Worm (Caenorhabditis elegans) whole organism, L3 larva: Measurements from ENCODE around the gene H35N09.1.
A peak's percentile ranks its signal among the peaks of the same experiment; 100 is the strongest.

ENCODE experiments used
- R02D3.7 ChIP-seq: fragments of 150-350 bp; optimal IDR thresholded peaks from 2 replicates; lab custom pipeline; 2014; ENCODE audit warnings: missing biosample characterization, missing genetic modification characterization
- ZK546.5 ChIP-seq: sonication (generic microtip); optimal IDR thresholded peaks from 2 replicates; lab custom pipeline; 2017; ENCODE audit warnings: missing biosample characterization, missing genetic modification characterization
- aly-2 ChIP-seq: fragments of 150-350 bp; optimal IDR thresholded peaks from 2 replicates; lab custom pipeline; 2014; ENCODE audit warnings: missing biosample characterization, missing genetic modification characterization
- ama-1 ChIP-seq: fragments of 150-350 bp; optimal IDR thresholded peaks from 2 replicates; lab custom pipeline; 2018
- ceh-16 ChIP-seq: sonication (generic microtip); optimal IDR thresholded peaks from 2 replicates; lab custom pipeline; 2017; ENCODE audit warnings: missing biosample characterization, missing genetic modification characterization
- ceh-28 ChIP-seq: fragments of 150-350 bp; optimal IDR thresholded peaks from 2 replicates; lab custom pipeline; 2014; ENCODE audit warnings: missing biosample characterization, missing genetic modification reagents, missing genetic modification characterization
- ceh-9 ChIP-seq: sonication (generic microtip); optimal IDR thresholded peaks from 2 replicates; lab custom pipeline; 2018; ENCODE audit warnings: missing biosample characterization, missing genetic modification characterization
- daf-12 ChIP-seq: fragments of 150-350 bp; optimal IDR thresholded peaks from 2 replicates; lab custom pipeline; 2014; ENCODE audit warnings: missing biosample characterization, missing genetic modification reagents, missing genetic modification characterization
- egl-27 ChIP-seq: sonication (generic microtip); optimal IDR thresholded peaks from 4 replicates; lab custom pipeline; 2017; ENCODE audit warnings: missing biosample characterization, missing genetic modification reagents, missing genetic modification characterization
- elt-1 ChIP-seq: fragments of 150-350 bp; optimal IDR thresholded peaks from 2 replicates; lab custom pipeline; 2014; ENCODE audit warnings: missing biosample characterization, missing genetic modification characterization
- elt-2 ChIP-seq: sonication (generic microtip); optimal IDR thresholded peaks from 2 replicates; lab custom pipeline; 2016; ENCODE audit warnings: missing genetic modification reagents, mild to moderate bottlenecking, missing genetic modification characterization, missing compliant biosample characterization
- elt-3 ChIP-seq, 3 experiments: fragments of 150-350 bp in 1 of 3; sonication (generic microtip) in 2 of 3; optimal IDR thresholded peaks; 2 replicates in 2 of 3; 4 replicates in 1 of 3; lab custom pipeline; 2014 to 2017; ENCODE audit warnings: missing biosample characterization in 3 of 3, missing genetic modification characterization in 3 of 3
- fkh-2 ChIP-seq: fragments of 150-350 bp; optimal IDR thresholded peaks from 2 replicates; lab custom pipeline; 2014; ENCODE audit warnings: missing biosample characterization, missing genetic modification reagents, missing genetic modification characterization
- fos-1 ChIP-seq: fragments of 150-350 bp; optimal IDR thresholded peaks from 2 replicates; lab custom pipeline; 2014; ENCODE audit warnings: missing biosample characterization, missing genetic modification characterization
- hmg-11 ChIP-seq: sonication (generic microtip); optimal IDR thresholded peaks from 2 replicates; lab custom pipeline; 2016; ENCODE audit warnings: missing genetic modification characterization, missing compliant biosample characterization
- jun-1 ChIP-seq: fragments of 150-350 bp; optimal IDR thresholded peaks from 2 replicates; lab custom pipeline; 2014; ENCODE audit warnings: missing biosample characterization, missing genetic modification reagents, missing genetic modification characterization
- lin-15B ChIP-seq: fragments of 150-350 bp; optimal IDR thresholded peaks from 2 replicates; lab custom pipeline; 2014; ENCODE audit warnings: missing biosample characterization, missing genetic modification characterization
- lin-39 ChIP-seq: fragments of 150-350 bp; optimal IDR thresholded peaks from 2 replicates; lab custom pipeline; 2018; ENCODE audit warnings: missing biosample characterization, missing genetic modification reagents, missing genetic modification characterization
- lsy-12 ChIP-seq: sonication (generic microtip); optimal IDR thresholded peaks from 2 replicates; lab custom pipeline; 2016; ENCODE audit warnings: mild to moderate bottlenecking, missing genetic modification characterization, missing compliant biosample characterization
- mdl-1 ChIP-seq: fragments of 150-350 bp; optimal IDR thresholded peaks from 2 replicates; lab custom pipeline; 2014; ENCODE audit warnings: missing biosample characterization, missing genetic modification characterization
- nfya-1 ChIP-seq: sonication (generic microtip); optimal IDR thresholded peaks from 2 replicates; lab custom pipeline; 2017; ENCODE audit warnings: missing genetic modification characterization, mild to moderate bottlenecking, missing compliant biosample characterization, antibody characterized with exemption, moderate library complexity; ENCODE audit not compliant: insufficient read depth
- nhr-11 ChIP-seq: fragments of 150-350 bp; optimal IDR thresholded peaks from 2 replicates; lab custom pipeline; 2014; ENCODE audit warnings: missing biosample characterization, missing genetic modification characterization
- nhr-12 ChIP-seq: fragments of 150-350 bp; optimal IDR thresholded peaks from 2 replicates; lab custom pipeline; 2014; ENCODE audit warnings: missing biosample characterization, missing genetic modification characterization
- nhr-23 ChIP-seq: fragments of 150-350 bp; optimal IDR thresholded peaks from 2 replicates; lab custom pipeline; 2014; ENCODE audit warnings: missing biosample characterization, missing genetic modification reagents, missing genetic modification characterization
- nhr-237 ChIP-seq: fragments of 150-350 bp; optimal IDR thresholded peaks from 2 replicates; lab custom pipeline; 2014; ENCODE audit warnings: missing biosample characterization, missing genetic modification characterization
- nhr-25 ChIP-seq: sonication (generic microtip); optimal IDR thresholded peaks from 2 replicates; lab custom pipeline; 2017; ENCODE audit warnings: missing biosample characterization, missing genetic modification characterization
- nhr-43 ChIP-seq: sonication (generic microtip); optimal IDR thresholded peaks from 2 replicates; lab custom pipeline; 2016; ENCODE audit warnings: mild to moderate bottlenecking, missing genetic modification characterization, missing compliant biosample characterization; ENCODE audit not compliant: poor library complexity, severe bottlenecking
- nhr-76 ChIP-seq: fragments of 150-350 bp; sonication (generic microtip); optimal IDR thresholded peaks from 5 replicates; lab custom pipeline; 2014; ENCODE audit warnings: missing biosample characterization, missing genetic modification characterization
- nhr-77 ChIP-seq: fragments of 150-350 bp; optimal IDR thresholded peaks from 2 replicates; lab custom pipeline; 2014; ENCODE audit warnings: missing biosample characterization, missing genetic modification characterization
- pha-4 ChIP-seq: fragments of 150-350 bp; optimal IDR thresholded peaks from 2 replicates; lab custom pipeline; 2014; ENCODE audit warnings: missing biosample characterization, missing genetic modification reagents, missing genetic modification characterization
- pqm-1 ChIP-seq: fragments of 150-350 bp; optimal IDR thresholded peaks from 2 replicates; lab custom pipeline; 2017; ENCODE audit warnings: missing biosample characterization, missing genetic modification characterization, inconsistent platforms
- sea-2 ChIP-seq: fragments of 150-350 bp; sonication (generic microtip); optimal IDR thresholded peaks from 4 replicates; lab custom pipeline; 2014; ENCODE audit warnings: missing biosample characterization, missing genetic modification reagents, missing genetic modification characterization
- snpc-4 ChIP-seq: fragments of 150-350 bp; optimal IDR thresholded peaks from 2 replicates; lab custom pipeline; 2014; ENCODE audit warnings: missing biosample characterization, missing genetic modification characterization
- unc-39 ChIP-seq: sonication (generic microtip); optimal IDR thresholded peaks from 4 replicates; lab custom pipeline; 2017; ENCODE audit warnings: missing biosample characterization, missing genetic modification characterization
- ztf-4 ChIP-seq: fragments of 150-350 bp; optimal IDR thresholded peaks from 2 replicates; lab custom pipeline; 2014; ENCODE audit warnings: missing biosample characterization, missing genetic modification characterization

H35N09.1 gene

DNA sequence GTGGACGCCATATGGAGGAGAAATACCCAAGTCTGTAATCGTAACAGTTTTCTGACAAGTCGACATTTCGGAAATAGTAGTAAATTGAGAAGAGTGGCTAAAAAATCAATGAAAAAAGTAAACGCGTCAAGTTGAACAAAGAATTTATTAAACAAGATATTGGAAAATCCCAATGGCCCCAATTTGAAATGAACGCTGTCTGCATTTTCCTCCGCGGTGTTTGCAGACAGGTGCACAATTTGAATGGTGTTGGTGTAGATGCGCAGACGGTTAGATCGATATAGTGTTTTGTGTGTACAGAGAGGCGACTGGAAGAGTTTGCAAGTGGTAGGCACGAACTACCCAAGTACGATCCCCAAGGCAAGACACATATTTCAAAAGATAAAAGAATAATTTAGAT lies at the start of gene H35N09.1, which contains the start of gene H35N09.2:
H35N09.1 (plus strand) TSS at position 335 of the 400 bp plus-strand sequence.
H35N09.2 (minus strand) TSS at position 54 of the 400 bp plus-strand sequence.
- TF ChIP-seq nhr-12 (tag; lab: Kevin White, UChicago): no peak
- no peak for TF ChIP-seq nhr-76 (tag; lab: Kevin White, UChicago)
- TF ChIP-seq ceh-28: peak; percentile 3
- peak; percentile 47 for TF ChIP-seq nfya-1
- TF ChIP-seq nhr-23 (tag; lab: Kevin White, UChicago): peak; percentile 68
- TF ChIP-seq fos-1 (tag; lab: Kevin White, UChicago): no peak
- no peak for TF ChIP-seq fkh-2 (tag; lab: Kevin White, UChicago)
- TF ChIP-seq sea-2 (GFP tag; lab: Kevin White, UChicago): no peak
- TF ChIP-seq lsy-12 (tag; lab: Kevin White, UChicago): no peak
- TF ChIP-seq aly-2: no peak
- peak; percentile 45 for TF ChIP-seq hmg-11 (tag; lab: Kevin White, UChicago)
- TF ChIP-seq ztf-4: no peak
- no peak for TF ChIP-seq nhr-43
- TF ChIP-seq ZK546.5 (tag; lab: Kevin White, UChicago): no peak
- TF ChIP-seq lin-39 (tag; lab: Kevin White, UChicago): peak; percentile 36
- TF ChIP-seq egl-27 (tag; lab: Kevin White, UChicago): no peak
- peak; percentile 89 for TF ChIP-seq pha-4
- peak; percentile 15 for TF ChIP-seq nhr-25 (tag; lab: Kevin White, UChicago)
- peak; percentile 34 for TF ChIP-seq elt-2 (tag; lab: Kevin White, UChicago)
- TF ChIP-seq, all 47 proteins: peak for 8

ce11 chrX:8556614-8557196 lies 48.4 kb upstream of the H35N09.1 start, which contains the start of gene utx-1:
utx-1 (plus strand) TSS chrX:8557146.
- TF ChIP-seq nfya-1: peak; percentile 64
- no peak for TF ChIP-seq lsy-12 (tag; lab: Kevin White, UChicago)
- no peak for TF ChIP-seq nhr-237 (tag; lab: Kevin White, UChicago)
- peak; percentile 68 for TF ChIP-seq lin-39 (tag; lab: Kevin White, UChicago)
- TF ChIP-seq nhr-25 (tag; lab: Kevin White, UChicago): peak; percentile 26
- no peak for TF ChIP-seq elt-1 (tag; lab: Kevin White, UChicago)
- TF ChIP-seq fkh-2 (tag; lab: Kevin White, UChicago): no peak
- TF ChIP-seq pha-4: peak; percentile 1
- TF ChIP-seq nhr-77 (tag; lab: Kevin White, UChicago): no peak
- no peak for TF ChIP-seq ceh-9 (tag; lab: Kevin White, UChicago)
- no peak for TF ChIP-seq nhr-43
- TF ChIP-seq sea-2 (GFP tag; lab: Kevin White, UChicago): peak; percentile 12
- TF ChIP-seq, all 47 proteins: peak for 5

DNA sequence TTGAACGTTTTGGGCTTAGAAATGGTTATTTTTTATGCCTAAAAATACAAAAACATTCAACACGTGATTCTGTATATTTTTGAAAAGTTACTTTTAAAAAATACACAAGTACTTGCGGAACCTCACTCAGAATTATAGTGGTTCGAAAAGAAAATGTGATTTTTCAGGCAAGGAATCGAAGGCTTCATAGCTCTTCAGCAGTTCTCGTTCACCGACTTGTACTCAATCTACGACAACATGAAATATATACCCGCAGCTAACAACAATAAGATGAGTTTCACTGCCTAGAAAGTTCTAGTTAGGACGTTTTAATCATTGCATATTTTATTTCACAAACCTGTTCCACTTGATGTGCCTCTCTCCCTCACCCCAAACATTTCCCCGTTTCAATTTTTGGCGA lies 42.6 kb upstream of the H35N09.1 start:
- TF ChIP-seq ama-1 (lab: Kevin White, UChicago): no peak
- no peak for TF ChIP-seq aly-2
- no peak for TF ChIP-seq daf-12 (tag; lab: Kevin White, UChicago)
- TF ChIP-seq nhr-12 (tag; lab: Kevin White, UChicago): no peak
- TF ChIP-seq snpc-4: no peak
- TF ChIP-seq fkh-2 (tag; lab: Kevin White, UChicago): no peak
- no peak for TF ChIP-seq nfya-1
- TF ChIP-seq ceh-16 (tag; lab: Kevin White, UChicago): no peak
- TF ChIP-seq sea-2 (GFP tag; lab: Kevin White, UChicago): no peak
- no peak for TF ChIP-seq nhr-43
- TF ChIP-seq nhr-11 (tag; lab: Kevin White, UChicago): no peak
- no peak for TF ChIP-seq R02D3.7
- TF ChIP-seq mdl-1: no peak

ce11 chrX:8563663-8564450 lies 41.3 kb upstream of the H35N09.1 start:
- TF ChIP-seq elt-1 (tag; lab: Kevin White, UChicago) (peak; percentile 62), pqm-1 (peak; percentile 60), lin-15B (no peak), ceh-9 (tag; lab: Kevin White, UChicago) (no peak), jun-1 (tag; lab: Kevin White, UChicago) (peak; percentile 49), ztf-4 (no peak), elt-3 (tag; optimal IDR thresholded peaks at IDR 0.05; lab: Kevin White, UChicago) (peak in 1 of 3 experiments; percentile 66), nhr-12 (tag; lab: Kevin White, UChicago) (no peak), nhr-43 (peak; percentile 4), elt-2 (tag; lab: Kevin White, UChicago) (peak; percentile 49), unc-39 (no peak)
